Worm (Caenorhabditis elegans) whole organism, L1 larva: Measurements from ENCODE around the gene piki-1.

ENCODE experiments used
- ceh-82 ChIP-seq, 3 experiments: fragments of 150-350 bp in 1 of 3; sonication (generic microtip) in 2 of 3; optimal IDR thresholded peaks; 2 replicates each; lab custom pipeline; 2014 to 2017; ENCODE audit warnings: missing biosample characterization in 3 of 3, missing genetic modification characterization in 3 of 3
- egl-27 ChIP-seq, 2 experiments: fragments of 150-350 bp in 1 of 2; sonication (generic microtip); optimal IDR thresholded peaks; 3 replicates each; lab custom pipeline; 2017 to 2018; ENCODE audit warnings: missing biosample characterization in 2 of 2, missing genetic modification characterization in 2 of 2, missing genetic modification reagents in 2 of 2
- elt-2 ChIP-seq: sonication (generic microtip); optimal IDR thresholded peaks from 2 replicates; lab custom pipeline; 2016; ENCODE audit warnings: missing genetic modification characterization, mild to moderate bottlenecking, inconsistent platforms, missing compliant biosample characterization, missing genetic modification reagents
- lin-13 ChIP-seq: fragments of 150-350 bp; optimal IDR thresholded peaks from 2 replicates; lab custom pipeline; 2014; ENCODE audit warnings: missing biosample characterization, missing genetic modification reagents, missing genetic modification characterization
- nhr-28 ChIP-seq: fragments of 150-350 bp; optimal IDR thresholded peaks from 2 replicates; lab custom pipeline; 2014; ENCODE audit warnings: missing biosample characterization, missing genetic modification characterization
- nhr-76 ChIP-seq: sonication (generic microtip); optimal IDR thresholded peaks from 2 replicates; lab custom pipeline; 2017; ENCODE audit warnings: missing biosample characterization, missing genetic modification characterization
- nhr-77 ChIP-seq: fragments of 150-350 bp; optimal IDR thresholded peaks from 2 replicates; lab custom pipeline; 2014; ENCODE audit warnings: missing biosample characterization, missing genetic modification characterization
- skn-1 ChIP-seq: fragments of 150-350 bp; optimal IDR thresholded peaks from 2 replicates; lab custom pipeline; 2014; ENCODE audit warnings: missing biosample characterization, missing genetic modification characterization
- snpc-4 ChIP-seq: fragments of 150-350 bp; optimal IDR thresholded peaks from 2 replicates; lab custom pipeline; 2014; ENCODE audit warnings: missing biosample characterization, missing genetic modification characterization

- TF ChIP-seq elt-2 (tag; lab: Kevin White, UChicago) (no peak), nhr-28 (no peak), snpc-4 (tag; lab: Kevin White, UChicago) (peak; percentile 16), ceh-82 (tag; optimal IDR thresholded peaks at IDR 0.05; lab: Kevin White, UChicago) (peak in 1 of 3 experiments; percentile 18), nhr-76 (tag; lab: Kevin White, UChicago) (no peak), nhr-77 (tag; lab: Kevin White, UChicago) (peak; percentile 48), skn-1 (tag; lab: Kevin White, UChicago) (peak; percentile 36), lin-13 (GFP tag; lab: Kevin White, UChicago) (no peak), egl-27 (tag; optimal IDR thresholded peaks at IDR 0.05; lab: Kevin White, UChicago) (peak in 1 of 2 experiments; percentile 20)
Measured at ce11 chrX:15279301-15279700, 33.1 kb upstream of the piki-1 start.
